Worm (Caenorhabditis elegans) whole organism, L3 larva: ENCODE measurements around the gene F25D1.5.

Experiments used
- ZK546.5 ChIP-seq: sonication (generic microtip); optimal IDR thresholded peaks from 2 replicates; lab custom pipeline; 2017; ENCODE audit warnings: missing biosample characterization, missing genetic modification characterization
- nhr-12 ChIP-seq: fragments of 150-350 bp; optimal IDR thresholded peaks from 2 replicates; lab custom pipeline; 2014; ENCODE audit warnings: missing biosample characterization, missing genetic modification characterization
- pha-4 ChIP-seq: fragments of 150-350 bp; optimal IDR thresholded peaks from 2 replicates; lab custom pipeline; 2014; ENCODE audit warnings: missing biosample characterization, missing genetic modification reagents, missing genetic modification characterization
- ztf-11 ChIP-seq: fragments of 150-350 bp; optimal IDR thresholded peaks from 2 replicates; lab custom pipeline; 2014; ENCODE audit warnings: missing biosample characterization, missing genetic modification characterization

DNA sequence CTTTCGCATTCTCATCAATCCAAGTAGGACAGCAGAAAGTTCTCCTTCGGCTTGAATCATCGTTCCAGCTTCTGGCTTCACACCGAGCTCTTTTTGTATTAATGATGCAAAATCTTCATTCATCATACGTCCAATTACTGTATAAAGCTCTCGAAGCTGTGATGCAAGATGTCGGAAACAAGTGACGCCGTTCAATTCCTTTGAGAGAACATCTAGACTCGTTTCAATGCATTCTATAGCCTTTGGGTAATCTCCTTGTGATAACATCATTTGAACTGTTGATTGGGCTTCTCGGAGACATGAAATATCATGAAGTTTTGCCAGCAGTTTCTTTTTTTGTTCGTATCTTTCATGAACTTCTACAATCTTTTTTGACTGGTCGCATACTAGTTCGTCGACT is 21.9 kb upstream of the F25D1.5 start:
- TF ChIP-seq nhr-12 (no peak), ZK546.5 (tag; lab: Kevin White, UChicago) (no peak), ztf-11 (no peak), pha-4 (tag; lab: Kevin White, UChicago) (no peak)
